Worm (Caenorhabditis elegans) whole organism, L1 larva: ENCODE measurements around the gene R05G9.5.

ENCODE experiments used
- C04F5.9 ChIP-seq: sonication (generic microtip); optimal IDR thresholded peaks from 2 replicates; lab custom pipeline; 2016; ENCODE audit warnings: missing genetic modification characterization, missing compliant biosample characterization
- C34B4.2 ChIP-seq: sonication (generic microtip); optimal IDR thresholded peaks from 2 replicates; lab custom pipeline; 2017; ENCODE audit warnings: mild to moderate bottlenecking, missing genetic modification characterization, missing compliant biosample characterization
- F16B12.6 ChIP-seq: fragments of 150-350 bp; optimal IDR thresholded peaks from 2 replicates; lab custom pipeline; 2014; ENCODE audit warnings: missing biosample characterization, missing genetic modification characterization
- alr-1 ChIP-seq: fragments of 200-800 bp; sonication (Bioruptor generic); optimal IDR thresholded peaks from 2 replicates; lab custom pipeline; 2018; ENCODE audit warnings: borderline replicate concordance, mild to moderate bottlenecking, missing genetic modification characterization, missing compliant biosample characterization
- aly-2 ChIP-seq: fragments of 150-350 bp; optimal IDR thresholded peaks from 2 replicates; lab custom pipeline; 2014; ENCODE audit warnings: missing biosample characterization, missing genetic modification characterization
- ama-1 ChIP-seq: fragments of 150-350 bp; optimal IDR thresholded peaks from 2 replicates; lab custom pipeline; 2014
- blmp-1 ChIP-seq: fragments of 150-350 bp; optimal IDR thresholded peaks from 2 replicates; lab custom pipeline; 2014; ENCODE audit warnings: missing biosample characterization, missing genetic modification characterization
- ceh-63 ChIP-seq: fragments of 200-800 bp; sonication (Bioruptor generic); optimal IDR thresholded peaks from 2 replicates; lab custom pipeline; 2018; ENCODE audit warnings: mild to moderate bottlenecking, missing genetic modification characterization, missing compliant biosample characterization
- ceh-88 ChIP-seq: fragments of 200-800 bp; sonication (Bioruptor generic); IDR thresholded peaks from 2 replicates; pipeline ENCODE4 v1.3.6; 2022; ENCODE audit warnings: missing genetic modification characterization, missing compliant biosample characterization
- ceh-90 ChIP-seq: sonication (generic microtip); optimal IDR thresholded peaks from 2 replicates; lab custom pipeline; 2016; ENCODE audit warnings: missing genetic modification characterization, missing compliant biosample characterization
- dpl-1 ChIP-seq, 3 experiments: fragments of 150-350 bp in 2 of 3; sonication (generic microtip) in 1 of 3; optimal IDR thresholded peaks; 2 replicates each; lab custom pipeline; 2014 to 2017; ENCODE audit warnings: missing biosample characterization in 3 of 3, missing genetic modification characterization in 3 of 3, missing genetic modification reagents in 3 of 3
- dsc-1 ChIP-seq: sonication (generic microtip); optimal IDR thresholded peaks from 2 replicates; lab custom pipeline; 2016; ENCODE audit warnings: mild to moderate bottlenecking, missing genetic modification characterization, missing compliant biosample characterization
- efl-1 ChIP-seq, 4 experiments: fragments of 150-350 bp; optimal IDR thresholded peaks in 3 of 4; peaks in 1 of 4; 1 replicate in 1 of 4; 2 replicates in 3 of 4; lab custom pipeline; 2014; ENCODE audit warnings: missing biosample characterization in 2 of 4, missing genetic modification characterization in 2 of 4, missing genetic modification reagents in 2 of 4
- efl-3 ChIP-seq: fragments of 200-800 bp; sonication (Bioruptor generic); optimal IDR thresholded peaks from 2 replicates; lab custom pipeline; 2018; ENCODE audit warnings: mild to moderate bottlenecking, missing genetic modification characterization, missing compliant biosample characterization
- elt-3 ChIP-seq, 6 experiments: fragments of 150-350 bp in 1 of 6; sonication (generic microtip); optimal IDR thresholded peaks; 2 replicates each; lab custom pipeline; 2017 to 2018; ENCODE audit warnings: missing biosample characterization in 6 of 6, missing genetic modification characterization in 6 of 6, inconsistent platforms in 1 of 6
- fkh-10 ChIP-seq: sonication (generic microtip); optimal IDR thresholded peaks from 2 replicates; lab custom pipeline; 2017; ENCODE audit warnings: missing biosample characterization, missing genetic modification reagents, missing genetic modification characterization
- fkh-8 ChIP-seq: sonication (generic microtip); optimal IDR thresholded peaks from 2 replicates; lab custom pipeline; 2016; ENCODE audit warnings: mild to moderate bottlenecking, missing genetic modification characterization, missing compliant biosample characterization
- fos-1 ChIP-seq: fragments of 150-350 bp; optimal IDR thresholded peaks from 2 replicates; lab custom pipeline; 2014; ENCODE audit warnings: missing biosample characterization, missing genetic modification characterization
- grh-1 ChIP-seq: fragments of 200-800 bp; sonication (Bioruptor generic); IDR thresholded peaks from 2 replicates; pipeline ENCODE4 v1.3.6; 2022; ENCODE audit warnings: missing genetic modification reagents, missing genetic modification characterization, missing compliant biosample characterization
- hlh-4 ChIP-seq: sonication (generic microtip); optimal IDR thresholded peaks from 2 replicates; lab custom pipeline; 2016; ENCODE audit warnings: mild to moderate bottlenecking, missing genetic modification characterization, missing compliant biosample characterization
- hpl-2 ChIP-seq: fragments of 150-350 bp; optimal IDR thresholded peaks from 2 replicates; lab custom pipeline; 2014; ENCODE audit warnings: missing biosample characterization, missing genetic modification reagents, missing genetic modification characterization
- isw-1 ChIP-seq: fragments of 200-800 bp; sonication (Bioruptor generic); IDR thresholded peaks from 2 replicates; pipeline ENCODE4 v1.3.6; 2022; ENCODE audit warnings: missing genetic modification characterization, missing compliant biosample characterization
- jun-1 ChIP-seq: fragments of 150-350 bp; optimal IDR thresholded peaks from 2 replicates; lab custom pipeline; 2014; ENCODE audit warnings: missing biosample characterization, missing genetic modification reagents, missing genetic modification characterization
- lin-14 ChIP-seq: fragments of 200-800 bp; sonication (Bioruptor generic); optimal IDR thresholded peaks from 2 replicates; lab custom pipeline; 2018; ENCODE audit warnings: mild to moderate bottlenecking, missing genetic modification characterization, moderate library complexity, missing compliant biosample characterization
- lin-15B ChIP-seq: fragments of 150-350 bp; sonication (generic microtip); optimal IDR thresholded peaks from 3 replicates; lab custom pipeline; 2014; ENCODE audit warnings: missing biosample characterization, missing genetic modification characterization
- lin-35 ChIP-seq, 2 experiments: fragments of 150-350 bp; optimal IDR thresholded peaks; 2 replicates each; lab custom pipeline; 2014; ENCODE audit warnings: missing biosample characterization in 2 of 2, missing genetic modification characterization in 2 of 2, missing genetic modification reagents in 2 of 2
- lir-3 ChIP-seq: sonication (generic microtip); optimal IDR thresholded peaks from 2 replicates; lab custom pipeline; 2016; ENCODE audit warnings: mild to moderate bottlenecking, missing genetic modification characterization, moderate library complexity, missing compliant biosample characterization; ENCODE audit not compliant: poor library complexity
- lsy-2 ChIP-seq, 2 experiments: fragments of 150-350 bp; optimal IDR thresholded peaks; 2 replicates each; lab custom pipeline; 2014; ENCODE audit warnings: missing biosample characterization in 2 of 2, missing genetic modification characterization in 2 of 2
- mef-2 ChIP-seq: fragments of 150-350 bp; optimal IDR thresholded peaks from 2 replicates; lab custom pipeline; 2014; ENCODE audit warnings: missing biosample characterization, missing genetic modification characterization
- mep-1 ChIP-seq: fragments of 150-350 bp; optimal IDR thresholded peaks from 2 replicates; lab custom pipeline; 2014; ENCODE audit warnings: missing biosample characterization, missing genetic modification characterization
- nhr-12 ChIP-seq: sonication (generic microtip); optimal IDR thresholded peaks from 2 replicates; lab custom pipeline; 2017; ENCODE audit warnings: missing biosample characterization, missing genetic modification characterization
- nhr-19 ChIP-seq: fragments of 200-800 bp; sonication (Bioruptor generic); conservative IDR thresholded peaks from 2 replicates; pipeline ENCODE4 v1.3.6; 2022; ENCODE audit warnings: missing genetic modification characterization, missing compliant biosample characterization
- nhr-47 ChIP-seq: sonication (generic microtip); optimal IDR thresholded peaks from 2 replicates; lab custom pipeline; 2016; ENCODE audit warnings: mild to moderate bottlenecking, missing genetic modification characterization, moderate library complexity, missing compliant biosample characterization
- nhr-77 ChIP-seq: fragments of 150-350 bp; optimal IDR thresholded peaks from 2 replicates; lab custom pipeline; 2014; ENCODE audit warnings: missing biosample characterization, missing genetic modification characterization
- nhr-84 ChIP-seq: sonication (generic microtip); optimal IDR thresholded peaks from 2 replicates; lab custom pipeline; 2017; ENCODE audit warnings: missing biosample characterization, missing genetic modification characterization
- nhr-85 ChIP-seq: sonication (generic microtip); peaks from one replicate; lab custom pipeline; 2016; ENCODE audit warnings: missing genetic modification characterization, inconsistent platforms, missing compliant biosample characterization
- skn-1 ChIP-seq: fragments of 150-350 bp; optimal IDR thresholded peaks from 2 replicates; lab custom pipeline; 2014; ENCODE audit warnings: missing biosample characterization, missing genetic modification characterization
- snpc-4 ChIP-seq: fragments of 150-350 bp; optimal IDR thresholded peaks from 2 replicates; lab custom pipeline; 2014; ENCODE audit warnings: missing biosample characterization, missing genetic modification characterization
- snu-23 ChIP-seq: sonication (generic microtip); optimal IDR thresholded peaks from 2 replicates; lab custom pipeline; 2016; ENCODE audit warnings: missing genetic modification characterization, missing compliant biosample characterization
- sox-4 ChIP-seq: sonication (generic microtip); optimal IDR thresholded peaks from 2 replicates; lab custom pipeline; 2016; ENCODE audit warnings: missing genetic modification characterization, missing compliant biosample characterization
- sptf-1 ChIP-seq: fragments of 150-350 bp; optimal IDR thresholded peaks from 2 replicates; lab custom pipeline; 2014; ENCODE audit warnings: missing biosample characterization, missing genetic modification characterization
- unc-30 ChIP-seq: sonication (generic microtip); optimal IDR thresholded peaks from 2 replicates; lab custom pipeline; 2017; ENCODE audit warnings: missing biosample characterization, missing genetic modification characterization
- unc-62 ChIP-seq: fragments of 150-350 bp; optimal IDR thresholded peaks from 2 replicates; lab custom pipeline; 2014; ENCODE audit warnings: missing biosample characterization, missing genetic modification reagents, missing genetic modification characterization
- unc-98 ChIP-seq: fragments of 200-800 bp; sonication (Bioruptor generic); IDR thresholded peaks from 2 replicates; pipeline ENCODE4 v1.3.6; 2022; ENCODE audit warnings: missing genetic modification characterization, missing compliant biosample characterization
- vab-15 ChIP-seq: sonication (generic microtip); optimal IDR thresholded peaks from 2 replicates; lab custom pipeline; 2017; ENCODE audit warnings: missing genotype, mild to moderate bottlenecking, missing genetic modification characterization, missing compliant biosample characterization
- xbp-1 ChIP-seq: sonication (generic microtip); optimal IDR thresholded peaks from 2 replicates; lab custom pipeline; 2016; ENCODE audit warnings: missing genetic modification characterization, missing compliant biosample characterization
- zag-1 ChIP-seq: fragments of 150-350 bp; optimal IDR thresholded peaks from 2 replicates; lab custom pipeline; 2014; ENCODE audit warnings: missing biosample characterization, missing genetic modification characterization
- ztf-4 ChIP-seq: fragments of 150-350 bp; optimal IDR thresholded peaks from 2 replicates; lab custom pipeline; 2014; ENCODE audit warnings: missing biosample characterization, missing genetic modification characterization

The R05G9.5 gene

DNA sequence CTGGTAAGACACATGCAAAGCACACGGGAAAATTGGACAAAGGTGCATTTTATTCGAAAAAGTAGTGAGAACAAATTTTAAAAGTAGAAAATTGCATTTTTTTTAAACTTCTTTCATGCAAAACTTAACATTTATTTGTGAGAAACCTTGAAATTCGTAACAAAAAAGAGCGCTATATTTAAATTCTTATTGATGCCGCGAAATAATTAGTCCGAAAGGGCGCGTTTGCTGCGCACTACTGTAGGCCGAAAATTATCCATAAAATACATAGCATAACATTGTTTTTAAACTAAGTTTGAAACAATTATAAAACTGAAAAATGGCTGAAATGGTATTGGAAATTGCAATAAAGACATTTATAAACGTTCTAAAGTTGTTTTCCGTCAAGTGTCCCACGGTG is 19.6 kb upstream of the R05G9.5 start:
- no peak for TF ChIP-seq ama-1 (lab: Kevin White, UChicago)
- TF ChIP-seq unc-98, result no peak
- peak in 1 of 2 experiments; percentile 75 for TF ChIP-seq lsy-2 (tag; optimal IDR thresholded peaks at IDR 0.05; lab: Kevin White, UChicago)
- no peak for TF ChIP-seq vab-15 (tag; lab: Kevin White, UChicago)
- TF ChIP-seq nhr-85, result no peak
- TF ChIP-seq mef-2 (tag; lab: Kevin White, UChicago), result no peak
- no peak for TF ChIP-seq C04F5.9 (tag; lab: Kevin White, UChicago)
- TF ChIP-seq fkh-10 (GFP tag; lab: Kevin White, UChicago), result no peak
- TF ChIP-seq aly-2 (tag; lab: Kevin White, UChicago), result no peak
- TF ChIP-seq fos-1, result no peak
- no peak for TF ChIP-seq F16B12.6 (tag; lab: Kevin White, UChicago)
- no peak for TF ChIP-seq sox-4 (tag; lab: Kevin White, UChicago)
- no peak for TF ChIP-seq nhr-84 (tag; lab: Kevin White, UChicago)
- TF ChIP-seq ceh-63 (GFP tag; lab: Kevin White, UChicago), result no peak
- no peak for TF ChIP-seq skn-1
- peak in 1 of 2 experiments; percentile 67 for TF ChIP-seq lin-35 (GFP tag; optimal IDR thresholded peaks at IDR 0.05; lab: Kevin White, UChicago)
- TF ChIP-seq lin-15B, result no peak
- no peak for TF ChIP-seq hlh-4 (tag; lab: Kevin White, UChicago)
- no peak for TF ChIP-seq unc-62 (GFP tag; lab: Kevin White, UChicago)
- no peak for TF ChIP-seq lin-14 (GFP tag; lab: Kevin White, UChicago)
- peak; percentile 31 for TF ChIP-seq efl-1 (optimal IDR thresholded peaks at IDR 0.05; lab: Kevin White, UChicago)
- TF ChIP-seq efl-1 (GFP tag; optimal IDR thresholded peaks at IDR 0.05 in 1 of 2; lab: Kevin White, UChicago), result peak; percentile 45 to 94
- no peak for TF ChIP-seq ceh-88
- no peak for TF ChIP-seq unc-30 (tag; lab: Kevin White, UChicago)
- TF ChIP-seq nhr-47 (tag; lab: Kevin White, UChicago), result no peak
- TF ChIP-seq snpc-4 (tag; lab: Kevin White, UChicago), result no peak
- no peak for TF ChIP-seq dsc-1 (tag; lab: Kevin White, UChicago)
- no peak for TF ChIP-seq lir-3 (tag; lab: Kevin White, UChicago)
- no peak for TF ChIP-seq snu-23 (GFP tag; lab: Kevin White, UChicago)
- TF ChIP-seq sptf-1 (tag; lab: Kevin White, UChicago), result no peak
- TF ChIP-seq isw-1 (GFP tag; lab: Robert Waterston, UW), result no peak
- no peak for TF ChIP-seq C34B4.2 (tag; lab: Kevin White, UChicago)
- no peak for TF ChIP-seq xbp-1
- TF ChIP-seq nhr-12 (tag; lab: Kevin White, UChicago), result no peak
- no peak for TF ChIP-seq fkh-8 (tag; lab: Kevin White, UChicago)
- TF ChIP-seq nhr-19 (GFP tag; lab: Robert Waterston, UW), result no peak
- no peak for TF ChIP-seq nhr-77 (tag; lab: Kevin White, UChicago)
- TF ChIP-seq efl-3, result no peak
- TF ChIP-seq blmp-1, result peak; percentile 1
- no peak for TF ChIP-seq zag-1 (tag; lab: Kevin White, UChicago)
- TF ChIP-seq jun-1, result no peak
- TF ChIP-seq mep-1 (tag; lab: Kevin White, UChicago), result peak; percentile 39
- TF ChIP-seq ztf-4, result no peak
- peak in 2 of 3 experiments; percentile 47 to 64 for TF ChIP-seq dpl-1 (GFP tag; optimal IDR thresholded peaks at IDR 0.05; lab: Kevin White, UChicago)
- TF ChIP-seq grh-1 (GFP tag; lab: Robert Waterston, UW), result no peak
- no peak for TF ChIP-seq hpl-2 (GFP tag; lab: Kevin White, UChicago)
- TF ChIP-seq ceh-90, result no peak
- TF ChIP-seq elt-3 (tag; optimal IDR thresholded peaks at IDR 0.05; lab: Kevin White, UChicago), result no peak
- no peak for TF ChIP-seq alr-1
